Worm (Caenorhabditis elegans): ENCODE data around the gene T23F2.4.

DNA sequence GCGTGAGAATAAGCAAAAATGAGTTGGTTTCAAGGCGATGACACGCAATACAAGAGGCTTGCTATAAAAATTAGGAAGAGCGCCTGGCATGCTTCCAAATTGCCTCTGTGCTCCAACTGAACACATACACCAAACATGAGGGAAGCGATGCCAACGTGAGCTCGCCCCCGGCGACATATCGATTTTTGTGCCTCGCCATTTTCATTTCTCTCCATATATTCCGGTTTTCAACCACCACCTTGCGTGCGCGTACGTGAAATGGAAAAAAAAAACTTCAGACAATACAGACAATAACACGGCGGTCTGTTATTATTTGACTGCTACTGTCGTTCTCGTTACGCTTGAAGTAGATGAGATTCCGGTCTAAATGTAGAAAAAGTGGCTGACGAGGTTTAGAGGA, 7.0 kb downstream of the T23F2.4 start:
- TF ChIP-seq ceh-36 (tag; optimal IDR thresholded peaks at IDR 0.05) (no peak), ceh-13 (GFP tag; optimal IDR thresholded peaks at IDR 0.05) (no peak), sea-1 (GFP tag; conservative IDR thresholded peaks at IDR 0.05) (no peak)
